Fruit fly (Drosophila melanogaster) Kc167 (cell line): Measurements from ENCODE around the gene CG8360.

Experiments used
- Myc ChIP-seq: fragments of >200 bp; optimal IDR thresholded peaks from 2 replicates; lab custom pipeline; 2017; ENCODE audit warnings: missing external identifiers
- Sin3A ChIP-seq: fragments of >200 bp; optimal IDR thresholded peaks from 2 replicates; lab custom pipeline; 2018; ENCODE audit warnings: missing external identifiers
- h ChIP-seq: fragments of >200 bp; optimal IDR thresholded peaks from 3 replicates; lab custom pipeline; 2018; ENCODE audit warnings: missing external identifiers
- insv ChIP-seq: fragments of >200 bp; optimal IDR thresholded peaks from 3 replicates; lab custom pipeline; 2018; ENCODE audit warnings: missing external identifiers
- psq ChIP-seq: fragments of >200 bp; optimal IDR thresholded peaks from 2 replicates; lab custom pipeline; 2017; ENCODE audit warnings: missing external identifiers
- ttk ChIP-seq: sonication (Bioruptor generic); optimal IDR thresholded peaks from 2 replicates; lab custom pipeline; 2017; ENCODE audit warnings: missing external identifiers

CG8360 gene

dm6 chr2L:8195722-8196323, 16.9 kb upstream of the CG8360 start:
- TF ChIP-seq insv (lab: Kevin White, UChicago) = no peak
- no peak for TF ChIP-seq h (lab: Kevin White, UChicago)
- no peak for TF ChIP-seq ttk (lab: Kevin White, UChicago)
- no peak for TF ChIP-seq psq (lab: Kevin White, UChicago)
- no peak for TF ChIP-seq Sin3A (lab: Kevin White, UChicago)
- TF ChIP-seq Myc (lab: Kevin White, UChicago) = no peak

DNA sequence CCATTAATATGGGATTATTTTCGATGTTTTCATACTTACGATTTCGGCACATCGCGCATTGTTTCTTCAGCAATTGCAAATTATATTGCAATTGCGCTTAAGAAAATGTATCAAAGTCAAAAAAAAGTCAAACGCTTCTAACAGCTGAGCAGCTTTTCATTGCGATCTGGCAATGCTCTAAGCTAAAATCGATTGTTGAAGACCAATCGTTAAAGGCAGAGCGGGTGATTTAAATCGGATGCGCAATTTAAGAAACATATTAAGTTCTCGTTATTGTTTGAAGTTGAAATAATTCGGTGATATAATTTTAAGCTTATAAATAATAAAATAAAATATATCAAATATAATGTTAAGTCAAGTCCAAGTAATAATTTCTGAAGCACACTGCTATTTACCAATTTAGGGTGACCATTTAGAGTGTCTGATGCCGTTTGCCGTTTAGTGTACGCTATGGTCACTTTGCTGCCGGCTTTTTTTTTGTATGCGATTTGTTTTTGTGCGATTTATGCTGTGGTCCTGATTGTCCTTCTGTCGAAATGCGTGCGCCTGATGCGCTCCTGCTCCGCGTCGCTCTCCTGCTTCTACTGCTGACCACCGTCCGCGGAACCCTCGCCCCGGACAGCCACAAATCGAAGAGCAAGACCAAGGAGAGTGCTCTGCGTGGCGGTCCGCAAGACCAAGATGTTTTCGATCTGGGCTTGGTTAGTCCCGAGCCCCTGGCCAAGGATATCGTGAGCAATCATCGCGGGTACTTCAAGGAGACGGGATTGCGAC, 15.8 kb upstream of the CG8360 start, which contains the start of the genes CG8475 and CG8460:
CG8475 (minus strand) TSS at position 162 of the 774 bp plus-strand sequence.
CG8460 (plus strand) TSS at position 437 of the 774 bp plus-strand sequence.
- TF ChIP-seq Myc (lab: Kevin White, UChicago) = no peak
- no peak for TF ChIP-seq psq (lab: Kevin White, UChicago)
- no peak for TF ChIP-seq ttk (lab: Kevin White, UChicago)

dm6 chr2L:8198757-8199156, 14.0 kb upstream of the CG8360 start, which contains the start of gene PGAP5:
Gene PGAP5 (plus strand): TSS chr2L:8198882.
- no peak for TF ChIP-seq psq (lab: Kevin White, UChicago)
- no peak for TF ChIP-seq Sin3A (lab: Kevin White, UChicago)
- no peak for TF ChIP-seq h (lab: Kevin White, UChicago)

DNA sequence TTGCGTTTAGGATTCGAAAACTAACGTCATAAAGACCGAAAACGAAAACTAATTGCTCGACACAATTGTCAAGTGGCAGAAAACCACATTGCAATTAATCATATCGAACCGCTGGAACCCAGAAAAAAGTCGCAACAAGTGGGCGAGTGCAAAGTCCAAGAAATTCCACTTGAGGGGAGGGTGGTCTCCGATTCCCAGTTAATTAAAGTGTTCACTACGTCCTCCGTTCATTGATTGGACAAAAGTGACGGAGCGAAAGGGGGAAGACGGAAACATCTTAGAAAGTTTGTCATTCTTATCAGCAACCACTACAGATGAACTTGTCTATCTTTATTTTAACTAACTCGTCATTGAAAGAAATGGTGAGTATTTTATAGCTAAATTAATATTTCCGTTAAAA, 10.2 kb upstream of the CG8360 start:
- TF ChIP-seq ttk (lab: Kevin White, UChicago) (no peak), psq (lab: Kevin White, UChicago) (no peak), h (lab: Kevin White, UChicago) (no peak), insv (lab: Kevin White, UChicago) (no peak), Myc (lab: Kevin White, UChicago) (no peak), Sin3A (lab: Kevin White, UChicago) (no peak)

DNA sequence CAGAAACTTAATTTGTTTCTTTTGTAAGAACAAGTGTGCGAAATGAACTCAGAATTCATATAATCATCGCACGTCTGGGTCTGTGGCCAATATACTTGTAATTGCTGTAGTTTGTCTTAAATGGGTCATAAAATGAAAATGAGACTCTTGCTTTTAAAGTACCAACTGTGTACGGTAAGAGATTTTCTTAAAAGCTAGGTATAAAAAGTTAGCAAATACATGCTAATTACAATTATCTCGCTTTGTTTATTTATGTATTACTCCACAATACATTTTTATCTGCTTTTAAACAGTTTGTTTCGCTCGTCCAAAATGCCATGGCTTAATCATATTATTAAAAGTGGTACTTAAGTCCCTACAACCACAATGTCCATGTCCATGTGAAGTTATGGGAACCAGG, 9.0 kb upstream of the CG8360 start:
- TF ChIP-seq insv (lab: Kevin White, UChicago) (no peak), Sin3A (lab: Kevin White, UChicago) (no peak), h (lab: Kevin White, UChicago) (no peak), Myc (lab: Kevin White, UChicago) (no peak), ttk (lab: Kevin White, UChicago) (no peak), psq (lab: Kevin White, UChicago) (no peak)

- TF ChIP-seq ttk (lab: Kevin White, UChicago) (no peak), Sin3A (lab: Kevin White, UChicago) (no peak)
Observed at dm6 chr2L:8204366-8204765, 8.4 kb upstream of the CG8360 start.

dm6 chr2L:8204996-8205567, 7.7 kb upstream of the CG8360 start, which contains the start of gene SLC5A11:
Gene SLC5A11 (minus strand): TSS chr2L:8205132.
- TF ChIP-seq h (lab: Kevin White, UChicago) (no peak), Myc (lab: Kevin White, UChicago) (no peak)

DNA sequence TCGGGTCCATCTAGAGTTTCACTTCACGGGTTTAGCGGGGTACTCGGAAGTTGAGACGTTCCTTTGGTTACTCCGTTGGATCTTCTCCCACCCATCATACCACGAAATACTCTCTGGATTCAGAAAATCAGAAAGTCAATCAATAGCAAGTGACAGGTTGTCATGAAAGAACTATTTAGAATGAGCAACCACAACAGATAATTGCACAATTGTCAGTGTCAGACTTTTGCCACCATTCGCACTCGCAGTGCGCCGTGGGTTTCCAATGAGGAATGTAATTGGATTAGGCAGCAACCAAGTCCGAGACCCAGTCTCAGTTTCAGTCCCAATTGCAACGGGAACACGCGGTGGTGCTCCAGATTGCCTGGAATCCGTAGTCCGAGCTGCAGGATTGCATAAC, 6.9 kb upstream of the CG8360 start, which contains the start of gene CG8419:
CG8419 (plus strand) TSS at position 301 of the 400 bp plus-strand sequence.
- no peak for TF ChIP-seq Myc (lab: Kevin White, UChicago)
- no peak for TF ChIP-seq Sin3A (lab: Kevin White, UChicago)
- TF ChIP-seq insv (lab: Kevin White, UChicago) = no peak
- no peak for TF ChIP-seq psq (lab: Kevin White, UChicago)
- TF ChIP-seq ttk (lab: Kevin White, UChicago) = no peak
- no peak for TF ChIP-seq h (lab: Kevin White, UChicago)

DNA sequence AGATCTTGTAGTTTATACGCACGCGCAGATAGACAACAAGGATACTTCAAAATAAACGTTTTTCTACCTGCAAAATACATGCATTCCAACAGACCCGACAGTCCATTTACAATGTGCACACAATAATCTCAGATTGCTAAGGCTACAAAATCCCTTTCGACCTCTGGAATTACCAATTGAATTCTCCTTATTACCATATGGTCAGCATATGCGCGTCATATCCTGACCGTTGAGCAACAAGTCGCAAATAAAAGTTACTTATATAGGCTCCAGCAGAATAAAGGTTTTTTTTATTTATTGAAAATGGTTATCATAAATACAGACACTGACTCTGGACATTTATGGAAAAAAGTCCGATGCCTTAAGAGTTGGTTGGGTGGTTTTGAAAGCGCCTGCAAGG, 3.4 kb upstream of the CG8360 start:
- TF ChIP-seq insv (lab: Kevin White, UChicago) (no peak), Sin3A (lab: Kevin White, UChicago) (no peak), h (lab: Kevin White, UChicago) (no peak), psq (lab: Kevin White, UChicago) (no peak), Myc (lab: Kevin White, UChicago) (no peak), ttk (lab: Kevin White, UChicago) (no peak)

DNA sequence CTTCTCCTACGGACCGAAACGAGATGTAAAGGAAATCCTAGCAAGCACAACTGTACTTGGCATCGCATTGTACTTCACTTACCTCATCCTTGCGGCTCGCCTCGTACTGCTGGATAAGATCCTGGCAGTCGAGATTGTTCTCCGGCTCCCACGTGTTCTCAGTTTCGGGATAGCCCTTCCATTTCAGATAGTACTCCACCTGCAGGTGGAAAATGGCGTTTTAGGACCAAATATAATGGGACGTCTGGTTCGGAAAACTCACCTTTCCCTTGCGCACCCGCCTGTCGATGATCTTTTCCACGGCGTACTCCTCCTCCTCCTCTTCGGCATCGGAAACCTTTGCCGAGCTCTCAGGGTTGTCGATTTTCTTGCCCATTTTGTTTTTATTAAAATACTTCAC, 2.3 kb upstream of the CG8360 start:
- TF ChIP-seq Sin3A (lab: Kevin White, UChicago) (no peak), h (lab: Kevin White, UChicago) (no peak), ttk (lab: Kevin White, UChicago) (no peak), psq (lab: Kevin White, UChicago) (no peak), Myc (lab: Kevin White, UChicago) (no peak), insv (lab: Kevin White, UChicago) (no peak)

DNA sequence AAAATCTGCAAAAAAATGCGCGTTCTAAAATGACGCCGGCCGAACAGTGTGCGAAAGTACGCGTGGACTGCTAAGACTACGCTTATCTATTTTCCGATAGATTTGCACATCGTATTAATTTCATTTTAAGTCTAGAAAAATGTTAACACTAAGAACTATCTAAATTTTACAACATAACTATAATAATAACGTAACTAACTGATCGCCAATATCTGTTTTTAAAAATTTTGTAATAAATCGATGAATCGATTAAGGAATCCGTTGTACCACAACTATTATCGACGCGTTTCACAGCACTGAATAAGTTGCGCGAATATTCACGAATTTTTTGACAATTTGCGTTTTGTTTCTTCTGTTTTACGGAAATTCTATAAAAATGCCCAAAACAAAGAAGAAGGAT, 1.7 kb upstream of the CG8360 start, which contains the start of gene Ssb-c31a:
Ssb-c31a (plus strand) TSS at position 278 of the 400 bp plus-strand sequence.
- no peak for TF ChIP-seq Sin3A (lab: Kevin White, UChicago)

DNA sequence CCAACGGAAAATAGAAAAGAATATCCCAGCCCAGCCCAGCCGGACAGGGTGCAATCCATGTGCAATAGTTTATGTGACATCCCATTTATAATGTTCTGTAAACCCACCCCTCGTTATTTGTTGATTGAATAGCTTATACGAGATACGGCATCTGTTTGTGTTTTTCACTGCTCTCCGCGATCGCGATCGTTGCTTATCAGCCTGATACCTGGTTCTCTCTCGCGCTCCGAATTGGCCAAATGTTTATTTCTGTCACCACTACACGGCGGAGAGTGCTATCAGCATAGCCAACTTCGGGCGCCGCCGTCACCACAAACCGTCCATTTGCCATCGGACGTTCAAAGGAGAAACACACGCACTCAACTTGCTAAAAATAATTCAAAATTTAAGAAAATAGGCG, 1.2 kb downstream of the CG8360 start, which contains the start of gene CG8353:
CG8353 (plus strand) TSS at position 59 of the 400 bp plus-strand sequence.
- no peak for TF ChIP-seq Sin3A (lab: Kevin White, UChicago)
- TF ChIP-seq insv (lab: Kevin White, UChicago) = no peak
- no peak for TF ChIP-seq ttk (lab: Kevin White, UChicago)
- no peak for TF ChIP-seq psq (lab: Kevin White, UChicago)
- TF ChIP-seq Myc (lab: Kevin White, UChicago) = no peak
- TF ChIP-seq h (lab: Kevin White, UChicago) = no peak
